Fruit fly (Drosophila melanogaster) whole organism, embryonic: ENCODE data around the gene CG3408.

ENCODE experiments used
- Bdp1 ChIP-seq: fragments of 200-800 bp; sonication (Bioruptor generic); optimal IDR thresholded peaks from 3 replicates; lab custom pipeline; 2016; ENCODE audit warnings: missing biosample characterization, missing genetic modification characterization
- CG10274 ChIP-seq: fragments of 200-800 bp; sonication (Bioruptor generic); optimal IDR thresholded peaks from 3 replicates; lab custom pipeline; 2017; ENCODE audit warnings: missing biosample characterization, mild to moderate bottlenecking, missing genetic modification characterization
- CG10543 ChIP-seq: fragments of 200-800 bp; sonication (Bioruptor generic); optimal IDR thresholded peaks from 3 replicates; lab custom pipeline; 2017; ENCODE audit warnings: missing biosample characterization, mild to moderate bottlenecking, missing genetic modification characterization, moderate library complexity
- CG12155 ChIP-seq: fragments of 200-800 bp; sonication (Bioruptor generic); optimal IDR thresholded peaks from 3 replicates; lab custom pipeline; 2016; ENCODE audit warnings: missing biosample characterization, missing genetic modification characterization
- CG13296 ChIP-seq: fragments of 200-800 bp; sonication (Bioruptor generic); optimal IDR thresholded peaks from 3 replicates; lab custom pipeline; 2018; ENCODE audit warnings: missing biosample characterization, mild to moderate bottlenecking, missing genetic modification characterization
- CG13424 ChIP-seq: fragments of 200-800 bp; sonication (Bioruptor generic); optimal IDR thresholded peaks from 2 replicates; lab custom pipeline; 2019; ENCODE audit warnings: missing biosample characterization, mild to moderate bottlenecking, missing genetic modification characterization, moderate library complexity
- CG1647 ChIP-seq: fragments of 200-800 bp; sonication (Bioruptor generic); optimal IDR thresholded peaks from 3 replicates; lab custom pipeline; 2016; ENCODE audit warnings: missing biosample characterization, missing genetic modification characterization
- CG16863 ChIP-seq: fragments of 200-800 bp; sonication (Bioruptor generic); optimal IDR thresholded peaks from 3 replicates; lab custom pipeline; 2016; ENCODE audit warnings: missing biosample characterization, missing genetic modification characterization
- CG1832 ChIP-seq: fragments of 200-800 bp; sonication (Bioruptor generic); optimal IDR thresholded peaks from 2 replicates; lab custom pipeline; 2017; ENCODE audit warnings: missing biosample characterization, mild to moderate bottlenecking, missing genetic modification characterization, inconsistent platforms
- CG18599 ChIP-seq: fragments of 200-800 bp; sonication (Bioruptor generic); optimal IDR thresholded peaks from 3 replicates; lab custom pipeline; 2017; ENCODE audit warnings: missing biosample characterization, missing genetic modification characterization, mild to moderate bottlenecking, moderate library complexity, missing genetic modification reagents
- CG2875 ChIP-seq: fragments of 200-800 bp; sonication (Bioruptor generic); optimal IDR thresholded peaks from 2 replicates; lab custom pipeline; 2017; ENCODE audit warnings: missing biosample characterization, mild to moderate bottlenecking, missing genetic modification characterization, missing genetic modification reagents
- CG3065 ChIP-seq: fragments of 200-800 bp; sonication (Bioruptor generic); optimal IDR thresholded peaks from 2 replicates; lab custom pipeline; 2016; ENCODE audit warnings: missing biosample characterization, missing genetic modification characterization
- CG32532 ChIP-seq: fragments of 200-800 bp; sonication (Bioruptor generic); IDR thresholded peaks from 2 replicates; pipeline ENCODE4 v1.3.6; 2022; ENCODE audit warnings: missing biosample characterization, missing genetic modification characterization
- CG4424 ChIP-seq: fragments of 200-800 bp; sonication (Bioruptor generic); optimal IDR thresholded peaks from 3 replicates; lab custom pipeline; 2016; ENCODE audit warnings: missing biosample characterization, missing genetic modification characterization
- CG6854 ChIP-seq: fragments of 200-800 bp; sonication (Bioruptor generic); optimal IDR thresholded peaks from 3 replicates; lab custom pipeline; 2017; ENCODE audit warnings: missing biosample characterization, mild to moderate bottlenecking, missing genetic modification characterization
- CG8281 ChIP-seq: fragments of 200-800 bp; sonication (Bioruptor generic); optimal IDR thresholded peaks from 2 replicates; lab custom pipeline; 2018; ENCODE audit warnings: missing biosample characterization, mild to moderate bottlenecking, missing genetic modification characterization, moderate library complexity
- CG8359 ChIP-seq: fragments of 200-800 bp; sonication (Bioruptor generic); optimal IDR thresholded peaks from 2 replicates; lab custom pipeline; 2017; ENCODE audit warnings: missing biosample characterization, mild to moderate bottlenecking, missing genetic modification characterization, borderline replicate concordance
- CG9876 ChIP-seq: fragments of 200-800 bp; sonication (Bioruptor generic); optimal IDR thresholded peaks from 2 replicates; lab custom pipeline; 2016; ENCODE audit warnings: missing biosample characterization, missing genetic modification characterization
- CkIIα-i1 ChIP-seq: fragments of 200-800 bp; sonication (Bioruptor generic); IDR thresholded peaks from 2 replicates; pipeline ENCODE4 v1.3.6; 2022; ENCODE audit warnings: missing biosample characterization, missing genetic modification characterization
- CrebB ChIP-seq: fragments of 200-800 bp; sonication (Bioruptor generic); optimal IDR thresholded peaks from 3 replicates; lab custom pipeline; 2018; ENCODE audit warnings: missing biosample characterization, mild to moderate bottlenecking, missing genetic modification characterization
- Dek ChIP-seq: fragments of 200-800 bp; sonication (Bioruptor generic); optimal IDR thresholded peaks from 3 replicates; lab custom pipeline; 2019; ENCODE audit warnings: missing biosample characterization, mild to moderate bottlenecking, missing genetic modification characterization, moderate library complexity
- Dfd ChIP-seq, 2 experiments: fragments of >200 bp; optimal IDR thresholded peaks; 2 replicates each; lab custom pipeline; 2017; ENCODE audit warnings: missing biosample characterization in 2 of 2, missing genetic modification characterization in 2 of 2
- Fer1 ChIP-seq: fragments of 200-800 bp; sonication (Bioruptor generic); optimal IDR thresholded peaks from 2 replicates; lab custom pipeline; 2017; ENCODE audit warnings: missing biosample characterization, mild to moderate bottlenecking, missing genetic modification characterization
- MESR4 ChIP-seq: fragments of 200-800 bp; sonication (Bioruptor generic); optimal IDR thresholded peaks from 2 replicates; lab custom pipeline; 2018; ENCODE audit warnings: missing biosample characterization, mild to moderate bottlenecking, missing genetic modification characterization, moderate library complexity
- Mad ChIP-seq: fragments of 200-800 bp; sonication (Bioruptor generic); optimal IDR thresholded peaks from 2 replicates; lab custom pipeline; 2016; ENCODE audit warnings: missing biosample characterization, missing genetic modification characterization
- Meics ChIP-seq: fragments of 200-800 bp; sonication (Bioruptor generic); optimal IDR thresholded peaks from 2 replicates; lab custom pipeline; 2017; ENCODE audit warnings: missing biosample characterization, mild to moderate bottlenecking, missing genetic modification characterization
- Neu2 ChIP-seq: fragments of 200-800 bp; sonication (Bioruptor generic); optimal IDR thresholded peaks from 3 replicates; lab custom pipeline; 2016; ENCODE audit warnings: missing biosample characterization, missing genetic modification characterization, borderline replicate concordance
- Side ChIP-seq: fragments of 200-800 bp; sonication (Bioruptor generic); optimal IDR thresholded peaks from 2 replicates; lab custom pipeline; 2016; ENCODE audit warnings: missing biosample characterization, missing genetic modification characterization
- bcd ChIP-seq: fragments of 200-800 bp; sonication (Bioruptor generic); optimal IDR thresholded peaks from 2 replicates; lab custom pipeline; 2017; ENCODE audit warnings: missing biosample characterization, mild to moderate bottlenecking, missing genetic modification characterization
- chinmo ChIP-seq: fragments of 200-800 bp; sonication (Bioruptor generic); IDR thresholded peaks from 4 replicates; pipeline ENCODE4 v1.3.6; 2022; ENCODE audit warnings: missing biosample characterization, missing genetic modification characterization; ENCODE audit not compliant: partially characterized antibody
- cwo ChIP-seq: fragments of 200-800 bp; sonication (Bioruptor generic); optimal IDR thresholded peaks from 3 replicates; lab custom pipeline; 2017; ENCODE audit warnings: missing biosample characterization, missing genetic modification characterization, mild to moderate bottlenecking, moderate library complexity, missing genetic modification reagents
- dimm ChIP-seq: fragments of 200-800 bp; sonication (Bioruptor generic); IDR thresholded peaks from 2 replicates; pipeline ENCODE4 v1.3.6; 2022; ENCODE audit warnings: missing biosample characterization, missing genetic modification characterization
- dmrt11E ChIP-seq: fragments of 200-800 bp; sonication (Bioruptor generic); optimal IDR thresholded peaks from 3 replicates; lab custom pipeline; 2018; ENCODE audit warnings: missing biosample characterization, mild to moderate bottlenecking, missing genetic modification characterization, moderate library complexity
- dmrt99B ChIP-seq: fragments of 200-800 bp; sonication (Bioruptor generic); optimal IDR thresholded peaks from 2 replicates; lab custom pipeline; 2018; ENCODE audit warnings: missing biosample characterization, mild to moderate bottlenecking, missing genetic modification characterization, moderate library complexity
- dpn ChIP-seq, 2 experiments: fragments of 200-800 bp; sonication (Bioruptor generic); optimal IDR thresholded peaks; 3 replicates each; lab custom pipeline; 2016; ENCODE audit warnings: missing biosample characterization in 2 of 2, missing genetic modification characterization in 2 of 2
- fd102C ChIP-seq: fragments of 200-800 bp; sonication (Bioruptor generic); optimal IDR thresholded peaks from 2 replicates; lab custom pipeline; 2018; ENCODE audit warnings: missing biosample characterization, mild to moderate bottlenecking, missing genetic modification characterization, moderate library complexity
- fd3F ChIP-seq: fragments of 200-800 bp; sonication (Bioruptor generic); optimal IDR thresholded peaks from 2 replicates; lab custom pipeline; 2018; ENCODE audit warnings: missing biosample characterization, mild to moderate bottlenecking, missing genetic modification characterization, moderate library complexity
- fd96Cb ChIP-seq: fragments of 200-800 bp; sonication (Bioruptor generic); optimal IDR thresholded peaks from 2 replicates; lab custom pipeline; 2018; ENCODE audit warnings: missing biosample characterization, mild to moderate bottlenecking, missing genetic modification characterization, moderate library complexity
- fru ChIP-seq: fragments of >200 bp; optimal IDR thresholded peaks from 2 replicates; lab custom pipeline; 2017
- gce ChIP-seq: fragments of 200-800 bp; sonication (Bioruptor generic); IDR thresholded peaks from 3 replicates; pipeline ENCODE4 v1.3.6; 2022; ENCODE audit warnings: missing biosample characterization, missing genetic modification characterization
- gcm ChIP-seq: fragments of 200-800 bp; sonication (Bioruptor generic); optimal IDR thresholded peaks from 2 replicates; lab custom pipeline; 2019; ENCODE audit warnings: missing biosample characterization, mild to moderate bottlenecking, missing genetic modification characterization, moderate library complexity
- gt ChIP-seq: fragments of 200-800 bp; sonication (Bioruptor generic); IDR thresholded peaks from 2 replicates; pipeline ENCODE4 v1.3.6; 2022; ENCODE audit warnings: missing biosample characterization, missing genetic modification characterization
- h ChIP-seq: fragments of >200 bp; optimal IDR thresholded peaks from 2 replicates; lab custom pipeline; 2017
- ind ChIP-seq: fragments of 200-800 bp; sonication (Bioruptor generic); optimal IDR thresholded peaks from 3 replicates; lab custom pipeline; 2016; ENCODE audit warnings: missing biosample characterization, missing genetic modification characterization
- mirr ChIP-seq: fragments of 200-800 bp; sonication (Bioruptor generic); optimal IDR thresholded peaks from 3 replicates; lab custom pipeline; 2018; ENCODE audit warnings: missing biosample characterization, mild to moderate bottlenecking, missing genetic modification characterization
- phol ChIP-seq: fragments of 200-800 bp; sonication (Bioruptor generic); optimal IDR thresholded peaks from 3 replicates; lab custom pipeline; 2018; ENCODE audit warnings: missing biosample characterization, mild to moderate bottlenecking, missing genetic modification characterization, moderate library complexity
- so ChIP-seq: fragments of 200-800 bp; sonication (Bioruptor generic); IDR thresholded peaks from 3 replicates; pipeline ENCODE4 v1.3.6; 2022; ENCODE audit warnings: missing biosample characterization, missing genetic modification characterization
- sr ChIP-seq: fragments of 200-800 bp; sonication (Bioruptor generic); IDR thresholded peaks from 3 replicates; pipeline ENCODE4 v1.3.6; 2022; ENCODE audit warnings: missing biosample characterization, missing genetic modification characterization
- tap ChIP-seq: fragments of 200-800 bp; optimal IDR thresholded peaks from 3 replicates; lab custom pipeline; 2019; ENCODE audit warnings: missing biosample characterization, mild to moderate bottlenecking, missing genetic modification characterization, moderate library complexity
- vnd ChIP-seq: fragments of 200-800 bp; sonication (Bioruptor generic); IDR thresholded peaks from 3 replicates; pipeline ENCODE4 v1.3.6; 2022; ENCODE audit warnings: missing biosample characterization, missing genetic modification characterization; ENCODE audit not compliant: partially characterized antibody

CG3408 gene

DNA sequence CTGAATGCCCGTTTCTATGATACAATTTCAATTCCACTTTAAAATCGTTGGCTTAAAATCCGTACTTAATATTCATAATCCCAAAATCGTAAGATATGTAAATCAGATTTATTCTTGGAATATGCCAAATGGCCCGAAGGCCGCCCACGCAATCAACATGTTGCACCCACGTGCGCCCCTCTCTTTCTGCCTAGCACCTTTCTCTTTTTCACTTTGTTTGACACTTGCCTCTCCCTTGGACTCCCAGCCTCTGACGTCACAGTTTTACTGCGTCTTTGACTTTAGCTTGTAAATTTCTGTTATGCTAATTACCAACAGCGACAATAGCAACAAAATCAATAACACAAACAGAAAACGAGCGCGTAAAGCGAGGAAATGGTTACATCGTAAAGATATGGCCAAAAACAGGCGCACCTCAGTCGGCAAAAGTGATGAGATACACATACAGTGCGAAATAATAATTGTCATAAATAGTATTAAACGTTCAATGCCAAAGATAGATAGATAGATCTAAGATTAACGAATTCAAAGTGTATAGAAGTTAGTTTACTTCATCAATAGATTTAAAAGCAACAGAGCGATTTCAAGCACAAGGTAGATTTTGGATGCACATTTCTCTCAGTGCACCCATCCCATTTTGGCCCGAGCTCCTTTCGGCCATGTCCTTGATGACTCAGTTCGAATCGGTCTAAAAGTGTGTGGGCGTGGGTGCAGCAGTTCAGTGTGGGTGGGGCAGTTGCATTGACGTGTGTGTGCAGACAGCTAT, 5.6 kb downstream of the CG3408 start (continued):
- TF ChIP-seq CG32532 (no peak), CG1832 (GFP tag; lab: Kevin White, UChicago) (no peak), Fer1 (GFP tag; lab: Kevin White, UChicago) (peak; percentile 1), CkIIα-i1 (GFP tag; lab: Robert Waterston, UW) (no peak), CG6854 (GFP tag; lab: Kevin White, UChicago) (peak; percentile 31), cwo (peak; percentile 40), dimm (no peak), CG8359 (GFP tag; lab: Kevin White, UChicago) (no peak), gcm (no peak), Meics (peak; percentile 34), ind (GFP tag; lab: Kevin White, UChicago) (no peak), vnd (GFP tag; lab: Robert Waterston, UW) (no peak), chinmo (GFP tag; lab: Robert Waterston, UW) (no peak), dpn (GFP tag; optimal IDR thresholded peaks at IDR 0.05; lab: Kevin White, UChicago) (peak in 1 of 2 experiments; percentile 1), CG10543 (GFP tag; lab: Kevin White, UChicago) (no peak), sr (peak; percentile 98), CG13424 (no peak), h (lab: Kevin White, UChicago) (no peak), CG4424 (GFP tag; lab: Kevin White, UChicago) (peak; percentile 16), CG18599 (GFP tag; lab: Kevin White, UChicago) (peak; percentile 22), Mad (GFP tag; lab: Kevin White, UChicago) (no peak), CG1647 (GFP tag; lab: Kevin White, UChicago) (no peak), fd102C (GFP tag; lab: Kevin White, UChicago) (no peak), Side (no peak), gce (GFP tag; lab: Robert Waterston, UW) (no peak), Dfd (GFP tag; optimal IDR thresholded peaks at IDR 0.05; lab: Kevin White, UChicago) (no peak), tap (no peak), Neu2 (GFP tag; lab: Kevin White, UChicago) (no peak), gt (no peak), dmrt11E (tag; lab: Kevin White, UChicago) (no peak), CG2875 (GFP tag; lab: Kevin White, UChicago) (no peak), CrebB (no peak), CG8281 (tag; lab: Kevin White, UChicago) (no peak), bcd (GFP tag; lab: Kevin White, UChicago) (peak; percentile 8), fd96Cb (peak; percentile 1), Dek (tag; lab: Kevin White, UChicago) (no peak), CG12155 (no peak), Bdp1 (no peak), CG10274 (GFP tag; lab: Kevin White, UChicago) (no peak), CG16863 (no peak), dmrt99B (tag; lab: Kevin White, UChicago) (no peak), fru (lab: Kevin White, UChicago) (no peak), MESR4 (GFP tag; lab: Kevin White, UChicago) (no peak), CG13296 (no peak), phol (tag; lab: Kevin White, UChicago) (peak; percentile 15), CG3065 (GFP tag; lab: Kevin White, UChicago) (no peak), fd3F (GFP tag; lab: Kevin White, UChicago) (no peak), so (GFP tag; lab: Robert Waterston, UW) (no peak), CG9876 (GFP tag; lab: Kevin White, UChicago) (no peak), mirr (GFP tag; lab: Kevin White, UChicago) (no peak)
